Fruit fly (Drosophila melanogaster) whole organism: ENCODE measurements around the gene CG8814.

Experiments
- CG8478 ChIP-seq: fragments of >200 bp; optimal IDR thresholded peaks from 2 replicates; lab custom pipeline; 2018; ENCODE audit warnings: inconsistent platforms
- Dll ChIP-seq: fragments of >200 bp; optimal IDR thresholded peaks from 2 replicates; lab custom pipeline; 2017
- EcR ChIP-seq, 2 experiments: fragments of >200 bp; optimal IDR thresholded peaks; 2 replicates each; lab custom pipeline; 2017; ENCODE audit warnings: missing biosample characterization in 2 of 2, missing genetic modification characterization in 2 of 2, missing genetic modification reagents in 2 of 2
- pan ChIP-seq: fragments of >200 bp; optimal IDR thresholded peaks from 2 replicates; lab custom pipeline; 2017
- psq ChIP-seq: fragments of >200 bp; optimal IDR thresholded peaks from 2 replicates; lab custom pipeline; 2017
- usp ChIP-seq: fragments of >200 bp; optimal IDR thresholded peaks from 2 replicates; lab custom pipeline; 2017; ENCODE audit warnings: missing biosample characterization, missing genetic modification characterization, mixed read lengths

The CG8814 gene

DNA sequence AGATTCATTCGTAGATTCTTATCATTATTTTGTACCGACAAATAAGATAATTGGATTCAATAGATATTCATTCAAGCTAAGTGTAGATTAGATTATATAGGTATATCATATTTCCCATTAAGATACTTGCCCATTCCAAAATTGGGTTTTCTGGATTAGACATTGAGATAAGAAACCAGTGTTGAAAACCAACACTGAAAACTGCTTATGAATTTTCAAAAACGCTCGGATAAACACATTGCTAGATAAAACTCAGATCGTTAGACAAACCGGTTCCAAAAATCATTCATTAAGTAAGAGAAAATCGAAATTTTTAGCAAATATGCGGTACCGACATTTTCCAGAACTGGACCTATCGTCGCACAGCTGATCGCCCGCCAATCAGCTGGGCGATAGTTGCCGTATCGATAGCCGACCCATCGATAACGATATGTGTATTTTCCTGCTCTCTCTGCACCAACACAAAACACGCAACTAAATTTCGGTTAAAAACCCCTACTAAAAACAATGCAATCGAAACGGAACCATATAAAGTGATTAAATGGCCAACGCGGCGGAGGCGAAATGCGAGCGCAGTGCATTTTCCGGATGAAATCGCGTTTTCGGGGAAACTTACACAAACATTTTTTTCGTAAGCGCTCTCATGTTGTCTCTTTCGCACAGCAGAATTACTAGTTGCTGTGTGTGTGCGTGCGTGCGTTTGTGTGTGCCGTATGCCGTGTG lies 11.0 kb downstream of the CG8814 start, which contains the start of the genes NTPase and lilli:
Gene NTPase (minus strand): TSS at position 348 of the 723 bp plus-strand sequence.
Gene lilli (plus strand): TSS at position 427 of the 723 bp plus-strand sequence.
- TF ChIP-seq EcR (GFP tag; optimal IDR thresholded peaks at IDR 0.05; lab: Kevin White, UChicago) (no peak), pan (lab: Kevin White, UChicago) (no peak), CG8478 (lab: Kevin White, UChicago) (no peak), Dll (no peak), usp (GFP tag; lab: Kevin White, UChicago) (no peak), psq (no peak)

DNA sequence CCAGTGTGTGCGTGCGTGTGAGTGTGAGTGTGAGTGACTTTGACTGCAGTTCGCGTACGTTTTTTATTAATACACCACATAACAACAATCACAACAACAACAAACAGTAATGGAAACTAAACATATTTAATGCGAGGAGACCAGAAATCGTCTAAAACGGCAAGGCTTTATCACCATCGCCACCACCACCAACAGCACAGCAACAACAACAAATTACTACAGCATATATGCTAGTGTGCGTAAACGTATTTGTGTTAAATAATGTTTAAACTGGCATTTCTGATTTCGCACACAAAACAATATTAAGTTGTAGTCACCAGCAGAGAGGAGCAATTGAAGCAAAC lies 11.5 kb downstream of the CG8814 start:
- TF ChIP-seq Dll (no peak), psq (no peak), EcR (GFP tag; optimal IDR thresholded peaks at IDR 0.05; lab: Kevin White, UChicago) (no peak), usp (GFP tag; lab: Kevin White, UChicago) (no peak), CG8478 (lab: Kevin White, UChicago) (peak; percentile 67), pan (lab: Kevin White, UChicago) (no peak)

DNA sequence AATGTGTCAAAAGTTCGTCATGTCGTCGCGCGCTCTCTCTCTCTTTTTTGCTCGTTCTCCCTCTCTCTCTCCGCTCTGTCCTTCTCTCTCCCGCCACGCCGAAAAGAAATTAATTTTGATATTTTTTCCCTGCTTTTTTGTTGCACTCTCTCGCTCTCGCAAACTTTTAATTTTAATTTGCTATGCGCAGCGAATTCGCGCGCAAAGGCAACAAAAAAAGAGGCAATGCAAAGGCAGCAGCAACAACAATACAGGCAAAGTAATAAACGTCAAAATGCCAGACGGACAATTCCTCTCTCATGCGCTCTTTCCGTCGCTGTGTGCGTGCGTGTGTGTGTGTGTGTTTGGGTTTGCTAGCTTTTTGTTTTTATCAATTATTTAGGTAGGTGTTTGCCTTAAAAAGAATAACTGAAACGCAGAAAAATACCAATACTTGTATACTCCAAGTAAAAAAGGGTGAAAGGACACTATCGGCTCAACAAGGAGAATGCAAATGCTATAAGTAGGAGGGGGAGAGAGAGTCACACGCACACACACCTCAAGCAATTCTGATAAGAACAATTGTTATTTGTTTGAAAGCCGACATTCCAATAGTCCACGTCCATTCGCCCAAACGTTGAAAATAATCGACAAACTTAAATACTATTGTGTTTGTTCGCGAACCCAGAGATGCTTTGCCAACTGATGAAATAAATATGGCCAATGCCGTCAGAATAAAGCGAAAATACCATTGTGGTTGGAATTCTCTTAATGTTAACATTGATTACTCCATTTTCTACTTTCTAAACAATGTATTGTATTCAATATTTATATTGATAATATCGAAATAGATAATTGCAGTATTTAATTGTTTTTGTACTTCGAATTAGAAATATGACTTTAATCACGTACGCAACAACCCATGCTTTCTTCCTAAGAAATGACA lies 12.2 kb downstream of the CG8814 start:
- TF ChIP-seq EcR (GFP tag; optimal IDR thresholded peaks at IDR 0.05; lab: Kevin White, UChicago) (no peak), Dll (peak; percentile 80)

DNA sequence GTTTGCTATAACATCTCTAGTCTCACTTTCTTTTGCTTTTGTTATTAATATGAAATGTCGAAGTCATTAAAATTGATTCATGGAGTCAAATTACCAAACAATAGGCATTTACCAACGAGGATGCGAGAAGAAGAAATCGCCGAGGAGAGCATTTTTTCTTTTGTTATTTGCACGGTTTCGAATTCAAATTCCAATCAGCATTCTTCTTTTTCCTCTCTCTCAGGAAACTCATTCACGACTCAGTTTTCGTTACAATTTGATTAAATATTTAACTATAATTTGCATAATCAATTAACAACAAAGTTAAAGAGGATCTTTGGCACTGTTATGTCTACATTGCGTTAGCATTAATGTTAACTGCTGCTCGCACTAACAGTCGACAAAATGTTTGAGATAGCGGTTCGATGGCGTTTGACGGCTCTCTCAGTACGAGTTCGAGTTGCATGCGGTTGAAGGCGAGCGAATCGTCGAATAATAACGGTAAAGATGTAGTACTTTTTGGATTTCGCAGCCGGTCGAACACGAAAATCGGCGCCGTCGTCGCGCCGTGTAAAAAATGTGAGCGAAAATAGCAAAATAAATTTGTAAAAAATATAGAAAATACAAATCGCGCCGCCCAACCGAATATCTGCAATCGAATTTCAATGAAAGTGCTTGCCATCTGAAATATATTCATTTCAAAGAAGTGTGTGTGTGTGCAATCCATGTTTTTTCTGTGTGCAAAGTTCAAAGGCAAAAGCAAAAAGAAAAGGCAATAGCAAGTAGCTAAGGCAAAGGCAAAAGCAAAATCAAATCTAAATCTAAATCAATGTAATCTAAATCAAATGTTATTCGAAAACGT lies 13.3 kb downstream of the CG8814 start:
- no peak for TF ChIP-seq pan (lab: Kevin White, UChicago)
- no peak for TF ChIP-seq usp (GFP tag; lab: Kevin White, UChicago)
- no peak for TF ChIP-seq EcR (GFP tag; optimal IDR thresholded peaks at IDR 0.05; lab: Kevin White, UChicago)
- TF ChIP-seq psq, result no peak
- TF ChIP-seq CG8478 (lab: Kevin White, UChicago), result no peak
- no peak for TF ChIP-seq Dll

DNA sequence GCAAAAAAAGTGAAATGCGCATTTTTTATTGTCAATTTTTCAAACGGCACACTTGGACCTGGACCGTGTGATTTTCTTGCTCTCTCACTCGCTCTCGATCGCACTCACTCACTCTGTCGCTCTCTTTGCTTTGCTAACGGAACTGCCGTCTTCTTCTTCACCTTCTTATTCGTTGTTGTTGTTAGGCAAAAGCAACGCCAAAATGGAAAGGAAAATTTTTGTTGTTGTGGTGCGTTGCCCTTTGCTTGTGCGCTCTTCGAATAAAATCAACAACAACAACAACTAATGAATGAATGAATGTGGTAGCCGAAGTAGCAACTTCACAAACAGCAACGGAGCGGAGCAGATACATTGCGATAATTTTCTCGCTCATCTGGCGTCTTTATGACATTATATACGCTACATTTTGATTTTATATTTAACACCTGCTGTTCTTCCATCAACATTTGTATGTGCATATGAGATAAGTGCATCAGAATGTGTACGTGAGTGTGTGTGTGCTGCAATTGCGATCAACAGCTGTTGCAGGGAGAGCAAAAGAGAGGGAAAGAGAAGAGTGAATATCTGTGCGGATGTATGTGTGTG lies 14.3 kb downstream of the CG8814 start:
- TF ChIP-seq EcR (GFP tag; optimal IDR thresholded peaks at IDR 0.05; lab: Kevin White, UChicago), result peak in 1 of 2 experiments; percentile 78
- TF ChIP-seq usp (GFP tag; lab: Kevin White, UChicago), result no peak
- no peak for TF ChIP-seq CG8478 (lab: Kevin White, UChicago)
- TF ChIP-seq pan (lab: Kevin White, UChicago), result no peak
- TF ChIP-seq Dll, result no peak
- no peak for TF ChIP-seq psq

DNA sequence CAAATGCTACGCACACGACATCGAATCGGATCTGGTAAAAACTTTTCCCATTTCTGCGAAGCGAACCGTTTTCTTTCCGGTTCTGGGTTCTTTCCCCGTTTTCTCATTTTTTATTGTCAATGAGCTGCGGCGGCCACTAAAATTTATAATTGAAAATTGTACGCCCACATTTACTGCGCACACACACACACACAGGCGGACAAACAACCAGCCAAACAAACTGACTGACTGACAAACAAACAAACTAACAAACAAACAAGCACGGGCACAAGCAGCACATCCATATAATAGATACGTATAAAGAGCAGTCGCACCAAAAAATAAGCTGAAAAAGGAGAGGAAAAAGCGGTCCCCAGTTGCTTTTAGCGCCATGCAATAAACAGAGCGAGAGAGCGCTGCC lies 16.5 kb downstream of the CG8814 start:
- TF ChIP-seq Dll (no peak), EcR (GFP tag; optimal IDR thresholded peaks at IDR 0.05; lab: Kevin White, UChicago) (no peak), CG8478 (lab: Kevin White, UChicago) (no peak), pan (lab: Kevin White, UChicago) (no peak), psq (no peak), usp (GFP tag; lab: Kevin White, UChicago) (no peak)

DNA sequence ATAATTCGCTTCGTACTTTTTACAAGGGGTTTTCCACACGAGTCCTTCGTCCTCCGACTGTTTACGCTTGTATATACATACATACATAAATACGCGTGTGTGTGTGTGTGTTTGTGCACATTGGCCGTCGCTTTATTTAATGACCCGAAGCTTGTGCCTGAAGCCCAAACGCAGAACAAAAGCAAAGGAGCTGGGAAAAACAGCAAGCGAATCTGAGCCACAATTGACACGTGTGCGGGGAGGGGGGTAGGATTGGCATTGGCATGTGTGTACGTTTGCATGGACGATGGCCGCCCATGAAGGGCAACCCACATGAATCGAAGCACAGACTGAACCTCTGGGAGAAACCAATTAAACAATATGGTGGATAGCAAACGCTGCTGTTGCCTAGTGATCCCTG lies 19.7 kb downstream of the CG8814 start:
- no peak for TF ChIP-seq Dll
- TF ChIP-seq psq, result no peak
- no peak for TF ChIP-seq usp (GFP tag; lab: Kevin White, UChicago)
- no peak for TF ChIP-seq CG8478 (lab: Kevin White, UChicago)
- no peak for TF ChIP-seq pan (lab: Kevin White, UChicago)
- no peak for TF ChIP-seq EcR (GFP tag; optimal IDR thresholded peaks at IDR 0.05; lab: Kevin White, UChicago)

DNA sequence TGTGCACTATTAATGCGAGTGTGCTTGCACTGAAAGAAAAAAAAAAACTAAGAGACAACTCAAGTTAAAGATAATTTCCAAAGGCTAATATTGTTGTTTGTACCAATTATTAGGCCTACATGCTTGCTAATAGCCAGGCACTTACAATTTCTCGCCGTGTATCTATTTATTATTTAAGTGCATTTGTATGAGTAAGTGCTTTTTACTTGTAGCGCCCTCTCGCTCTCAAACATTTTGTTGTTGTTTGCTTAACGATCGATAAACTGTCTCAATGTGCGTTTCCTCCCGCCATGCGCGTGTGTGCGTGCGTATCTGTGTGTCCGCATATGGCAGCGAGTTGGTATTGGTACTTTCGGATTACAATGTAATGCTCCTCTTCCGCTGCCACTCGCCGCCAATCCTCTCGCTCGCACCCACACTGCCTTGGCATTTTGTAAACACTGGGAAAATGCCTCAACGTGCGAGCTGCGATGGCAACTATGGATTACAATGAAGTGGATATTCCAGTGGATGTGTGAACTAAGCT lies 22.4 kb downstream of the CG8814 start:
- TF ChIP-seq psq, result no peak
- no peak for TF ChIP-seq Dll
- TF ChIP-seq pan (lab: Kevin White, UChicago), result no peak
- TF ChIP-seq usp (GFP tag; lab: Kevin White, UChicago), result no peak
- TF ChIP-seq EcR (GFP tag; optimal IDR thresholded peaks at IDR 0.05; lab: Kevin White, UChicago), result no peak
- TF ChIP-seq CG8478 (lab: Kevin White, UChicago), result no peak

DNA sequence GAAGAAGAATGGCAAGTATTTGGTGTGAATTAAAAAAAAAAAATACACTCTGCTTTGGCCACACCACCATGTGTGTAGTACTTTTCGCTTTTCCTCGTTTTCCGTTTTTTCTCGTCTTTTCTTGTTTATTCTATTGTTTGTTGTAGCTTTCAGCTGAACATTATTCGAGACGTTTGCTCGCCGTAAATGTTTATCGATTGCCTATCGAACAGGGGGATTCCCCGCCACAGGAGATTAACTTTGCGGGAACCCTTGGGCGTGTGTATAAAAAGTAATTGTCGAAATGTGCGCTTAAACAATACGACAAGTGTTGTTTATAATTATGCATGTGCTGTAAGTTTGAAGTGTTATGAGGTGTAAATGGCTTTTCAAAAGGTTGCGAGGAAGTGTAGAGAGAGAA lies 23.0 kb downstream of the CG8814 start:
- no peak for TF ChIP-seq pan (lab: Kevin White, UChicago)
- TF ChIP-seq Dll, result no peak
- TF ChIP-seq usp (GFP tag; lab: Kevin White, UChicago), result no peak
- no peak for TF ChIP-seq EcR (GFP tag; optimal IDR thresholded peaks at IDR 0.05; lab: Kevin White, UChicago)
- TF ChIP-seq psq, result no peak

DNA sequence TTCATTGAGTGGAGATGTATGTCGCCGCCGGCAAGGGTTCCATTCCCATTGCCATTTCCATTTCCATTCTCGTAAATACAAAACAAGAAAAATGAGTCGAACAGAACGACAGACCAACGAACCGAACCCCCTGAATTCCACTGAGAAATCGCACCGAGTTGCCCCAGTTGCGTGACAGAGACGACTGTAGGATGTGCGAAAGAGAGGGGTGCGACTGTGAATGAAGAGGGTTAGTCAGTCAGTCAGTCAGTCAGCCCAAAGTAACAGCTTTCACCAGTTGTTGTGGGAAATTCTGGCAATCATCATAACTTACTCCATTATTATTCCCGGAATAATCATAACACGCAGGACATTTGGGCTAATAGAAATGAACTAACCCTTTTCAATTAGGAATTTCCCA lies 23.6 kb downstream of the CG8814 start:
- TF ChIP-seq psq (no peak), Dll (no peak), pan (lab: Kevin White, UChicago) (no peak), EcR (GFP tag; optimal IDR thresholded peaks at IDR 0.05; lab: Kevin White, UChicago) (no peak), usp (GFP tag; lab: Kevin White, UChicago) (no peak), CG8478 (lab: Kevin White, UChicago) (no peak)
